Worm (Caenorhabditis elegans) whole organism, mixed stage, embryonic: Measurements from ENCODE around the gene kvs-1.

Source experiments
- ces-1 ChIP-seq: fragments of 150-350 bp; optimal IDR thresholded peaks from 2 replicates; lab custom pipeline; 2014; ENCODE audit warnings: missing biosample characterization, missing genetic modification reagents, missing genetic modification characterization
- elt-3 ChIP-seq: fragments of 150-350 bp; optimal IDR thresholded peaks from 2 replicates; lab custom pipeline; 2014; ENCODE audit warnings: missing biosample characterization, missing genetic modification characterization
- lsy-2 ChIP-seq: fragments of 150-350 bp; optimal IDR thresholded peaks from 2 replicates; lab custom pipeline; 2014; ENCODE audit warnings: missing biosample characterization, missing genetic modification characterization
- nhr-28 ChIP-seq: fragments of 150-350 bp; optimal IDR thresholded peaks from 2 replicates; lab custom pipeline; 2014; ENCODE audit warnings: missing biosample characterization, missing genetic modification characterization
- pha-4 ChIP-seq: fragments of 150-350 bp; optimal IDR thresholded peaks from 2 replicates; lab custom pipeline; 2018; ENCODE audit warnings: missing biosample characterization, missing genetic modification reagents, missing genetic modification characterization
- unc-62 ChIP-seq: fragments of 150-350 bp; optimal IDR thresholded peaks from 2 replicates; lab custom pipeline; 2014; ENCODE audit warnings: missing biosample characterization, missing genetic modification reagents, missing genetic modification characterization

ce11 chrX:7718972-7719371, 12.0 kb upstream of the kvs-1 start, which contains the start of gene K09F5.6:
- TF ChIP-seq ces-1 (GFP tag; lab: Kevin White, UChicago) (no peak), pha-4 (tag; lab: Kevin White, UChicago) (no peak), elt-3 (no peak), unc-62 (GFP tag; lab: Kevin White, UChicago) (no peak), lsy-2 (tag; lab: Kevin White, UChicago) (no peak), nhr-28 (tag; lab: Kevin White, UChicago) (no peak)
